Worm (Caenorhabditis elegans): ENCODE results near the gene trcs-2.

DNA sequence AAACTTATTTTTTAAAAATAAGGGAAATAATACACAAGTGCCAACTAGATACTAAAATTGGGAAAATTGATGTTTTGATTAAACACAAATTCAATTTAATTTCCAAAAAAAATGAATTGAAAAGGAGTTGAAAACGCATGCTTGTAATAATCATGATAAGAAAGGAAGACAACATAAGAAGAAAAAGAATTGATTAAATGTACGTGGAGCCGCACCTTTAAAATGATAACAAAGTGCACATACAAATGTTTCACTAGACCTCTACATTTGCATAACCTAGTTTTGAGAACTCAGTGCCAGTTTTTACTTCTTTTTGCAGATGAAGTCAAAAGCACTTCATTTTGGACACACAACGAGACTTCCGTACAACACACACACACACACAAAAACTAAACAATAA, 39.5 kb downstream of the trcs-2 start:
- TF ChIP-seq fos-1 (tag; optimal IDR thresholded peaks at IDR 0.05) (no peak), aly-2 (tag; optimal IDR thresholded peaks at IDR 0.05) (no peak), mdl-1 (tag; optimal IDR thresholded peaks at IDR 0.05) (no peak), sea-2 (GFP tag; optimal IDR thresholded peaks at IDR 0.05) (no peak), elt-3 (tag; optimal IDR thresholded peaks at IDR 0.05) (no peak), nhr-237 (tag; optimal IDR thresholded peaks at IDR 0.05) (no peak), lin-15B (tag; optimal IDR thresholded peaks at IDR 0.05) (no peak)
